Worm (Caenorhabditis elegans): ENCODE measurements around the gene K08A2.2.
A peak's percentile ranks its signal among the peaks of the same experiment; 100 is the strongest.

Gene K08A2.2

ce11 chrII:2991555-2992083, at the start of gene K08A2.2:
TSS of gene K08A2.2 (plus strand) at chrII:2991605.
- TF ChIP-seq pes-1 (GFP tag; IDR thresholded peaks at IDR 0.05) (peak; percentile 62), ceh-36 (tag; optimal IDR thresholded peaks at IDR 0.05) (no peak)

ce11 chrII:2943966-2944365, 47.4 kb upstream of the K08A2.2 start, which contains the start of the genes irld-50 and irld-49:
TSS of gene irld-50 (minus strand) at chrII:2944066.
TSS of gene irld-49 (plus strand) at chrII:2944176.
- no peak for TF ChIP-seq ceh-13 (GFP tag; optimal IDR thresholded peaks at IDR 0.05)
- no peak for TF ChIP-seq tra-4 (tag; optimal IDR thresholded peaks at IDR 0.05)
- TF ChIP-seq flt-1 (GFP tag; IDR thresholded peaks at IDR 0.05), result no peak
- no peak for TF ChIP-seq B0310.2 (tag; optimal IDR thresholded peaks at IDR 0.05)
- TF ChIP-seq hmg-4 (GFP tag; optimal IDR thresholded peaks at IDR 0.05), result no peak
- no peak for TF ChIP-seq ceh-36 (tag; optimal IDR thresholded peaks at IDR 0.05)
- TF ChIP-seq tbx-37 (GFP tag; conservative IDR thresholded peaks at IDR 0.05), result no peak
- no peak for TF ChIP-seq tbx-11 (GFP tag; IDR thresholded peaks at IDR 0.05)
- no peak for TF ChIP-seq hmbx-1 (tag; optimal IDR thresholded peaks at IDR 0.05)
- TF ChIP-seq ama-1 (optimal IDR thresholded peaks at IDR 0.05), result no peak
- no peak for TF ChIP-seq F13C5.2 (tag; optimal IDR thresholded peaks at IDR 0.05)

DNA sequence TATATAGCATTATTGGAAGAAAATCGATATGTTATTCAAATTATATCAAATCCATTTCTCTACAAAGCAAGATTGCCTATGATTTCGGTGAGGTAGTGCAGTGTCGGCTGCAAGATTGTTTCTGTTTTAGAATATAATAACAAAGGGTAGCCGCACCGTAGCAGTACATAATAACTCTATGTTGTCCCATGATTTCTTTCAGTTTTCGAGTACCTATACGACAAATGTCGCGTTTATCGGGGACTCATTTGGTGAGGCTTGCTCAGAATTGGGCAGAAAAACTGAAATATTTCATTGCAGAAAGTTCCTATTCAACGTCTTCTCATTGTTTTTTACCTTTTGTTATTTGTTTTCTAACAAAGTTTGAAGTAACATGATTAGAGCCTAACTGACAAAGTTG, 45.0 kb upstream of the K08A2.2 start, which contains the start of gene srw-79:
Gene srw-79 (plus strand): TSS at position 301 of the 400 bp plus-strand sequence.
- TF ChIP-seq aly-1 (tag; optimal IDR thresholded peaks at IDR 0.05) (no peak), sea-1 (GFP tag; conservative IDR thresholded peaks at IDR 0.05) (no peak), ama-1 (optimal IDR thresholded peaks at IDR 0.05) (no peak), flt-1 (GFP tag; IDR thresholded peaks at IDR 0.05) (no peak), ceh-13 (GFP tag; optimal IDR thresholded peaks at IDR 0.05) (no peak)

- TF ChIP-seq scrt-1 (GFP tag; IDR thresholded peaks at IDR 0.05) (no peak), hmbx-1 (tag; optimal IDR thresholded peaks at IDR 0.05) (no peak), tra-4 (tag; optimal IDR thresholded peaks at IDR 0.05) (no peak), flt-1 (GFP tag; IDR thresholded peaks at IDR 0.05) (no peak), F13C5.2 (tag; optimal IDR thresholded peaks at IDR 0.05) (no peak), hnd-1 (tag; optimal IDR thresholded peaks at IDR 0.05) (no peak), ets-7 (tag; optimal IDR thresholded peaks at IDR 0.05) (no peak), tbx-37 (GFP tag; conservative IDR thresholded peaks at IDR 0.05) (no peak), pes-1 (GFP tag; IDR thresholded peaks at IDR 0.05) (no peak), sea-1 (GFP tag; conservative IDR thresholded peaks at IDR 0.05) (no peak), ceh-36 (tag; optimal IDR thresholded peaks at IDR 0.05) (no peak), hmg-4 (GFP tag; optimal IDR thresholded peaks at IDR 0.05) (no peak), B0310.2 (tag; optimal IDR thresholded peaks at IDR 0.05) (no peak), aly-1 (tag; optimal IDR thresholded peaks at IDR 0.05) (no peak), ama-1 (optimal IDR thresholded peaks at IDR 0.05) (no peak), tbx-11 (GFP tag; IDR thresholded peaks at IDR 0.05) (no peak), ceh-13 (GFP tag; optimal IDR thresholded peaks at IDR 0.05) (no peak)
Observed at ce11 chrII:2948614-2949013, 42.8 kb upstream of the K08A2.2 start.

ce11 chrII:2952629-2953028, 38.8 kb upstream of the K08A2.2 start, which contains the start of gene irld-51:
TSS of gene irld-51 (minus strand) at chrII:2952729.
- TF ChIP-seq F13C5.2 (tag; optimal IDR thresholded peaks at IDR 0.05) (no peak), aly-1 (tag; optimal IDR thresholded peaks at IDR 0.05) (no peak), scrt-1 (GFP tag; IDR thresholded peaks at IDR 0.05) (no peak), tbx-11 (GFP tag; IDR thresholded peaks at IDR 0.05) (no peak), hmbx-1 (tag; optimal IDR thresholded peaks at IDR 0.05) (no peak), pes-1 (GFP tag; IDR thresholded peaks at IDR 0.05) (no peak), ama-1 (optimal IDR thresholded peaks at IDR 0.05) (no peak), hmg-4 (GFP tag; optimal IDR thresholded peaks at IDR 0.05) (no peak), sea-1 (GFP tag; conservative IDR thresholded peaks at IDR 0.05) (no peak), hnd-1 (tag; optimal IDR thresholded peaks at IDR 0.05) (no peak), ceh-36 (tag; optimal IDR thresholded peaks at IDR 0.05) (no peak), B0310.2 (tag; optimal IDR thresholded peaks at IDR 0.05) (no peak), tra-4 (tag; optimal IDR thresholded peaks at IDR 0.05) (no peak), ceh-13 (GFP tag; optimal IDR thresholded peaks at IDR 0.05) (no peak)

DNA sequence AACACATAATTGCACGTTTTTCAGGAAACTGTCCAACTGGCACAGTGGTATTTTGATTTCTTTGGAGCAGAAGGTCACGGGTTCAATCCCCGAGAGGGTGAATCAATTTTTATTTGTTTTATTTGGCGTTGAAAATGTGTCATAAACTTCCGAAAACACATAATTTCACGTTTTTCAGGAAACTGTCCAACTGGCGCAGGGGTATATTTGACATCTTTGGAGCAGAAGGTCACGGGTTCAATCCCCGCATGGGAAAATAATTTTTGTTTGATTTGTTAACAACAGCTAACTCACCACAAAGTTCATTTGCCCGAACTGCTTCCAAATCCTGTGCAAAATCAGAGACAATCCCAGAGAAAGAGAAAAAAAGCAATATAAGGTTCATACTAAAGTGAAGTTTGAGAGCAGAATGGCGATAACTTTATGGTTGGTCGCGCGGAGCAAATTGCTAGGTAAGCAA, 35.7 kb upstream of the K08A2.2 start, which contains the start of gene irld-48:
Gene irld-48 (plus strand): TSS at position 410 of the 460 bp plus-strand sequence.
- TF ChIP-seq F13C5.2 (tag; optimal IDR thresholded peaks at IDR 0.05) (no peak), tbx-11 (GFP tag; IDR thresholded peaks at IDR 0.05) (no peak), sea-1 (GFP tag; conservative IDR thresholded peaks at IDR 0.05) (no peak), hmbx-1 (tag; optimal IDR thresholded peaks at IDR 0.05) (no peak), scrt-1 (GFP tag; IDR thresholded peaks at IDR 0.05) (no peak), pes-1 (GFP tag; IDR thresholded peaks at IDR 0.05) (no peak), ama-1 (optimal IDR thresholded peaks at IDR 0.05) (no peak), flt-1 (GFP tag; IDR thresholded peaks at IDR 0.05) (no peak), ceh-36 (tag; optimal IDR thresholded peaks at IDR 0.05) (no peak), hnd-1 (tag; optimal IDR thresholded peaks at IDR 0.05) (no peak), hmg-4 (GFP tag; optimal IDR thresholded peaks at IDR 0.05) (no peak), aly-1 (tag; optimal IDR thresholded peaks at IDR 0.05) (no peak), ceh-13 (GFP tag; optimal IDR thresholded peaks at IDR 0.05) (no peak), B0310.2 (tag; optimal IDR thresholded peaks at IDR 0.05) (no peak), tra-4 (tag; optimal IDR thresholded peaks at IDR 0.05) (no peak), tbx-37 (GFP tag; conservative IDR thresholded peaks at IDR 0.05) (no peak), ets-7 (tag; optimal IDR thresholded peaks at IDR 0.05) (no peak)

DNA sequence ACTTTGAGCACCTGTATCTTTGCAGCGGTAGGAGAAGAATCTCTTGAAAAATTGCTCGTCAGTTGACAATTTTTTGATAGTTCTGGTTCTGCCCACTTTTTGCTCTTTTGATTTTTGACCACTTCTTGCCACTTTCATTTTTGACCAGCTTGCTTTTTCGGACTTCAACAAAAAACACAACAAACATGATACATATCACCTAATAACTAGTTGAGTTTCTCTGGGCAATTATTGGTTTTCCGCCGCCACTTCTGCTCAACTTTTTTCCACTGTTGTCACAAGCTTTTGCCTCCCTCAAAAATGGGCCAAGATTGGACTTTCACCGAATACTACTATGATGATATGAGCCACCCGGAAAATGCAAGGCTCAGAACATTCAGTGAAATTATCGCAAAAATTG, 33.1 kb upstream of the K08A2.2 start, which contains the start of gene srw-60:
Gene srw-60 (plus strand): TSS at position 301 of the 400 bp plus-strand sequence.
- TF ChIP-seq aly-1 (tag; optimal IDR thresholded peaks at IDR 0.05), result no peak
- TF ChIP-seq ceh-36 (tag; optimal IDR thresholded peaks at IDR 0.05), result no peak
- no peak for TF ChIP-seq pes-1 (GFP tag; IDR thresholded peaks at IDR 0.05)
- no peak for TF ChIP-seq tra-4 (tag; optimal IDR thresholded peaks at IDR 0.05)
- TF ChIP-seq flt-1 (GFP tag; IDR thresholded peaks at IDR 0.05), result no peak
- TF ChIP-seq ceh-13 (GFP tag; optimal IDR thresholded peaks at IDR 0.05), result no peak
- no peak for TF ChIP-seq hmbx-1 (tag; optimal IDR thresholded peaks at IDR 0.05)
- TF ChIP-seq ets-7 (tag; optimal IDR thresholded peaks at IDR 0.05), result no peak
- TF ChIP-seq F13C5.2 (tag; optimal IDR thresholded peaks at IDR 0.05), result no peak
- no peak for TF ChIP-seq ama-1 (optimal IDR thresholded peaks at IDR 0.05)
- no peak for TF ChIP-seq hnd-1 (tag; optimal IDR thresholded peaks at IDR 0.05)
- TF ChIP-seq tbx-11 (GFP tag; IDR thresholded peaks at IDR 0.05), result no peak

All from whole organism, early embryonic.